Fruit fly (Drosophila melanogaster) whole organism, embryonic: ENCODE measurements around the gene RNF220.

Experiments used
- Abd-B ChIP-seq: fragments of 200-800 bp; sonication (Bioruptor generic); optimal IDR thresholded peaks from 2 replicates; lab custom pipeline; 2018; ENCODE audit warnings: missing biosample characterization, mild to moderate bottlenecking, missing genetic modification characterization, moderate library complexity
- Adf1 ChIP-seq: fragments of 200-800 bp; sonication (Bioruptor generic); IDR thresholded peaks from 2 replicates; pipeline ENCODE4 v1.3.6; 2022; ENCODE audit warnings: missing biosample characterization, missing genetic modification characterization
- Awh ChIP-seq: fragments of 200-800 bp; sonication (Bioruptor generic); IDR thresholded peaks from 2 replicates; pipeline ENCODE4, ENCODE4 v1.3.6; 2022; ENCODE audit warnings: missing biosample characterization, missing genetic modification characterization
- B-H1 ChIP-seq: fragments of 200-800 bp; sonication (Bioruptor generic); IDR thresholded peaks from 3 replicates; pipeline ENCODE4 v1.3.6; 2022; ENCODE audit warnings: missing biosample characterization, missing genetic modification characterization
- B-H2 ChIP-seq: fragments of 200-800 bp; sonication (Bioruptor generic); optimal IDR thresholded peaks from 2 replicates; lab custom pipeline; 2018; ENCODE audit warnings: missing biosample characterization, mild to moderate bottlenecking, missing genetic modification characterization
- Blimp-1 ChIP-seq: fragments of 200-800 bp; sonication (Bioruptor generic); optimal IDR thresholded peaks from 3 replicates; lab custom pipeline; 2018; ENCODE audit warnings: missing biosample characterization, missing genetic modification characterization, mild to moderate bottlenecking, moderate library complexity, missing genetic modification reagents
- CG10209 ChIP-seq: fragments of 200-800 bp; sonication (Bioruptor generic); optimal IDR thresholded peaks from 3 replicates; lab custom pipeline; 2017; ENCODE audit warnings: missing biosample characterization, mild to moderate bottlenecking, missing genetic modification characterization, missing genetic modification reagents
- CG11723 ChIP-seq: fragments of 200-800 bp; sonication (Bioruptor generic); optimal IDR thresholded peaks from 2 replicates; lab custom pipeline; 2017; ENCODE audit warnings: missing biosample characterization, mild to moderate bottlenecking, missing genetic modification characterization
- CG12659 ChIP-seq: fragments of 200-800 bp; sonication (Bioruptor generic); optimal IDR thresholded peaks from 3 replicates; lab custom pipeline; 2017; ENCODE audit warnings: mild to moderate bottlenecking, missing biosample characterization, missing genetic modification reagents, missing genetic modification characterization
- CG14441 ChIP-seq: fragments of 200-800 bp; sonication (Bioruptor generic); IDR thresholded peaks from 2 replicates; pipeline ENCODE4 v1.3.6; 2022; ENCODE audit warnings: missing biosample characterization, missing genetic modification characterization
- CG14860 ChIP-seq: fragments of 200-800 bp; sonication (Bioruptor generic); IDR thresholded peaks from 3 replicates; pipeline ENCODE4 v1.3.6; 2022; ENCODE audit warnings: missing biosample characterization, missing genetic modification characterization; ENCODE audit not compliant: partially characterized antibody
- CG15479 ChIP-seq: fragments of 200-800 bp; sonication (Bioruptor generic); optimal IDR thresholded peaks from 3 replicates; lab custom pipeline; 2019; ENCODE audit warnings: missing biosample characterization, mild to moderate bottlenecking, missing genetic modification characterization, moderate library complexity
- CG15514 ChIP-seq: fragments of 200-800 bp; sonication (Bioruptor generic); optimal IDR thresholded peaks from 3 replicates; lab custom pipeline; 2017; ENCODE audit warnings: missing biosample characterization, missing genetic modification characterization, mild to moderate bottlenecking, moderate library complexity, missing genetic modification reagents
- CG1603 ChIP-seq: fragments of 200-800 bp; sonication (Bioruptor generic); optimal IDR thresholded peaks from 2 replicates; lab custom pipeline; 2019; ENCODE audit warnings: missing biosample characterization, mild to moderate bottlenecking, missing genetic modification characterization, moderate library complexity
- CG17385 ChIP-seq: fragments of 200-800 bp; sonication (Bioruptor generic); optimal IDR thresholded peaks from 3 replicates; lab custom pipeline; 2018; ENCODE audit warnings: missing biosample characterization, mild to moderate bottlenecking, missing genetic modification characterization
- CG18599 ChIP-seq: fragments of 200-800 bp; sonication (Bioruptor generic); optimal IDR thresholded peaks from 3 replicates; lab custom pipeline; 2017; ENCODE audit warnings: missing biosample characterization, missing genetic modification characterization, mild to moderate bottlenecking, moderate library complexity, missing genetic modification reagents
- CG18619 ChIP-seq: fragments of 200-800 bp; sonication (Bioruptor generic); optimal IDR thresholded peaks from 3 replicates; lab custom pipeline; 2017; ENCODE audit warnings: missing biosample characterization, mild to moderate bottlenecking, missing genetic modification characterization
- CG2678 ChIP-seq: fragments of 200-800 bp; sonication (Bioruptor generic); optimal IDR thresholded peaks from 3 replicates; lab custom pipeline; 2019; ENCODE audit warnings: missing biosample characterization, mild to moderate bottlenecking, missing genetic modification characterization, moderate library complexity
- CG2889 ChIP-seq: fragments of 200-800 bp; sonication (Bioruptor generic); IDR thresholded peaks from 3 replicates; pipeline ENCODE4 v1.3.6; 2022; ENCODE audit warnings: missing biosample characterization, missing genetic modification characterization
- CG30403 ChIP-seq: fragments of 200-800 bp; sonication (Bioruptor generic); optimal IDR thresholded peaks from 3 replicates; lab custom pipeline; 2016; ENCODE audit warnings: missing biosample characterization, missing genetic modification characterization
- CG31441 ChIP-seq: fragments of 200-800 bp; sonication (Bioruptor generic); IDR thresholded peaks from 2 replicates; pipeline ENCODE4 v1.3.6; 2022; ENCODE audit warnings: missing biosample characterization, missing genetic modification characterization
- CG3407 ChIP-seq: fragments of 200-800 bp; sonication (Bioruptor generic); optimal IDR thresholded peaks from 2 replicates; lab custom pipeline; 2018; ENCODE audit warnings: missing biosample characterization, mild to moderate bottlenecking, missing genetic modification characterization
- CG4404 ChIP-seq: fragments of 200-800 bp; sonication (Bioruptor generic); IDR thresholded peaks from 2 replicates; pipeline ENCODE4 v1.3.6; 2022; ENCODE audit warnings: missing biosample characterization, missing genetic modification characterization
- CG4424 ChIP-seq: fragments of 200-800 bp; sonication (Bioruptor generic); optimal IDR thresholded peaks from 3 replicates; lab custom pipeline; 2016; ENCODE audit warnings: missing biosample characterization, missing genetic modification characterization
- CG4730 ChIP-seq: fragments of 200-800 bp; sonication (Bioruptor generic); IDR thresholded peaks from 2 replicates; pipeline ENCODE4 v1.3.6; 2022; ENCODE audit warnings: missing biosample characterization, missing genetic modification characterization
- CG6272 ChIP-seq: fragments of 200-800 bp; sonication (Bioruptor generic); IDR thresholded peaks from 2 replicates; pipeline ENCODE4 v1.3.6; 2022; ENCODE audit warnings: missing biosample characterization, missing genetic modification characterization
- CG6791 ChIP-seq: fragments of 200-800 bp; sonication (Bioruptor generic); IDR thresholded peaks from 3 replicates; pipeline ENCODE4 v1.3.6; 2022; ENCODE audit warnings: missing biosample characterization, missing genetic modification characterization; ENCODE audit not compliant: partially characterized antibody
- Fer2 ChIP-seq: fragments of 200-800 bp; sonication (Bioruptor generic); optimal IDR thresholded peaks from 2 replicates; lab custom pipeline; 2018; ENCODE audit warnings: missing biosample characterization, mild to moderate bottlenecking, missing genetic modification characterization, moderate library complexity
- H2.0 ChIP-seq: fragments of 200-800 bp; sonication (Bioruptor generic); IDR thresholded peaks from 2 replicates; pipeline ENCODE4 v1.3.6; 2022; ENCODE audit warnings: missing biosample characterization, missing genetic modification characterization
- HmgZ ChIP-seq: fragments of 200-800 bp; sonication (Bioruptor generic); optimal IDR thresholded peaks from 2 replicates; lab custom pipeline; 2018; ENCODE audit warnings: missing biosample characterization, mild to moderate bottlenecking, missing genetic modification characterization
- Hr3 ChIP-seq: fragments of 200-800 bp; sonication (Bioruptor generic); optimal IDR thresholded peaks from 3 replicates; lab custom pipeline; 2016; ENCODE audit warnings: missing biosample characterization, missing genetic modification characterization
- Lim3 ChIP-seq: fragments of 200-800 bp; sonication (Bioruptor generic); IDR thresholded peaks from 2 replicates; pipeline ENCODE4 v1.3.6; 2022; ENCODE audit warnings: missing biosample characterization, missing genetic modification characterization
- NFAT ChIP-seq: fragments of 200-800 bp; sonication (Bioruptor generic); IDR thresholded peaks from 2 replicates; pipeline ENCODE4 v1.3.6; 2022; ENCODE audit warnings: missing biosample characterization, missing genetic modification characterization
- Side ChIP-seq: fragments of 200-800 bp; sonication (Bioruptor generic); optimal IDR thresholded peaks from 2 replicates; lab custom pipeline; 2016; ENCODE audit warnings: missing biosample characterization, missing genetic modification characterization
- Tbp ChIP-seq: fragments of >200 bp; optimal IDR thresholded peaks from 2 replicates; lab custom pipeline; 2018; ENCODE audit warnings: missing biosample characterization, missing genetic modification characterization
- Xrp1 ChIP-seq: fragments of 200-800 bp; sonication (Bioruptor generic); IDR thresholded peaks from 2 replicates; pipeline ENCODE4 v1.3.6; 2022; ENCODE audit warnings: missing biosample characterization, missing genetic modification characterization
- al ChIP-seq: fragments of 200-800 bp; sonication (Bioruptor generic); IDR thresholded peaks from 2 replicates; pipeline ENCODE4 v1.3.6; 2022; ENCODE audit warnings: missing biosample characterization, missing genetic modification characterization
- ash1 ChIP-seq: fragments of 200-800 bp; sonication (Bioruptor generic); optimal IDR thresholded peaks from 2 replicates; lab custom pipeline; 2018; ENCODE audit warnings: missing biosample characterization, mild to moderate bottlenecking, missing genetic modification characterization
- chn ChIP-seq: fragments of 200-800 bp; sonication (Bioruptor generic); optimal IDR thresholded peaks from 2 replicates; lab custom pipeline; 2016; ENCODE audit warnings: missing biosample characterization, missing genetic modification characterization
- en ChIP-seq: fragments of 200-800 bp; sonication (Bioruptor generic); optimal IDR thresholded peaks from 2 replicates; lab custom pipeline; 2016; ENCODE audit warnings: missing biosample characterization, missing genetic modification characterization
- gsb ChIP-seq: fragments of 200-800 bp; sonication (Bioruptor generic); IDR thresholded peaks from 2 replicates; pipeline ENCODE4 v1.3.6; 2022; ENCODE audit warnings: missing biosample characterization, missing genetic modification characterization
- gt ChIP-seq: fragments of 200-800 bp; sonication (Bioruptor generic); IDR thresholded peaks from 2 replicates; pipeline ENCODE4 v1.3.6; 2022; ENCODE audit warnings: missing biosample characterization, missing genetic modification characterization
- ken ChIP-seq: fragments of 200-800 bp; sonication (Bioruptor generic); IDR thresholded peaks from 3 replicates; pipeline ENCODE4 v1.3.6; 2022; ENCODE audit warnings: missing biosample characterization, missing genetic modification characterization
- mirr ChIP-seq: fragments of 200-800 bp; sonication (Bioruptor generic); optimal IDR thresholded peaks from 3 replicates; lab custom pipeline; 2018; ENCODE audit warnings: missing biosample characterization, mild to moderate bottlenecking, missing genetic modification characterization
- nmo ChIP-seq: fragments of 200-800 bp; sonication (Bioruptor generic); optimal IDR thresholded peaks from 2 replicates; lab custom pipeline; 2018; ENCODE audit warnings: missing biosample characterization, mild to moderate bottlenecking, missing genetic modification characterization, moderate library complexity
- p53 ChIP-seq: fragments of 200-800 bp; sonication (Bioruptor generic); optimal IDR thresholded peaks from 2 replicates; lab custom pipeline; 2016; ENCODE audit warnings: missing biosample characterization, missing genetic modification characterization
- pho ChIP-seq: fragments of 200-800 bp; sonication (Bioruptor generic); optimal IDR thresholded peaks from 2 replicates; lab custom pipeline; 2016; ENCODE audit warnings: missing biosample characterization, missing genetic modification characterization
- pzg ChIP-seq: fragments of 200-800 bp; sonication (Bioruptor generic); optimal IDR thresholded peaks from 3 replicates; lab custom pipeline; 2018; ENCODE audit warnings: missing biosample characterization, mild to moderate bottlenecking, missing genetic modification characterization, moderate library complexity
- sens-2 ChIP-seq: fragments of 200-800 bp; sonication (Bioruptor generic); IDR thresholded peaks from 2 replicates; pipeline ENCODE4 v1.3.6; 2022; ENCODE audit warnings: missing biosample characterization, missing genetic modification characterization
- sima ChIP-seq: fragments of 200-800 bp; sonication (Bioruptor generic); optimal IDR thresholded peaks from 2 replicates; lab custom pipeline; 2016; ENCODE audit warnings: missing biosample characterization, missing genetic modification characterization
- zfh1 ChIP-seq: fragments of 200-800 bp; sonication (Bioruptor generic); IDR thresholded peaks from 3 replicates; pipeline ENCODE4 v1.3.6; 2022; ENCODE audit warnings: missing biosample characterization, missing genetic modification characterization

The RNF220 gene

dm6 chr3R:22750534-22750947 is 24.3 kb upstream of the RNF220 start, which contains the start of the genes rumi, CG7029 and Usp12-46 (continued):
- TF ChIP-seq CG17385 (GFP tag; lab: Kevin White, UChicago) (peak; percentile 71), B-H1 (GFP tag; lab: Robert Waterston, UW) (peak; percentile 72), CG2678 (tag; lab: Kevin White, UChicago) (no peak), Side (peak; percentile 91), Xrp1 (GFP tag; lab: Robert Waterston, UW) (peak; percentile 88), pzg (GFP tag; lab: Kevin White, UChicago) (peak; percentile 90), pho (GFP tag; lab: Kevin White, UChicago) (peak; percentile 87), Tbp (GFP tag; lab: Kevin White, UChicago) (no peak), ken (peak; percentile 89), CG6791 (peak; percentile 73; the same call in 2 of the 3 replicates), CG4424 (GFP tag; lab: Kevin White, UChicago) (peak; percentile 88), HmgZ (tag; lab: Kevin White, UChicago) (peak; percentile 96), CG31441 (GFP tag; lab: Robert Waterston, UW) (peak; percentile 94), en (GFP tag; lab: Kevin White, UChicago) (peak; percentile 77), CG4730 (GFP tag; lab: Robert Waterston, UW) (peak; percentile 71), p53 (GFP tag; lab: Kevin White, UChicago) (peak; percentile 86), Lim3 (GFP tag; lab: Robert Waterston, UW) (peak; percentile 48; the same call in 1 of the 2 replicates), gsb (GFP tag; lab: Robert Waterston, UW) (peak; percentile 46; the same call in 1 of the 2 replicates), B-H2 (peak; percentile 82), H2.0 (GFP tag; lab: Robert Waterston, UW) (peak; percentile 83), CG1603 (tag; lab: Kevin White, UChicago) (peak; percentile 89), Fer2 (peak; percentile 66), Hr3 (GFP tag; lab: Kevin White, UChicago) (peak; percentile 88), CG6272 (peak; percentile 76), CG11723 (GFP tag; lab: Kevin White, UChicago) (peak; percentile 59), ash1 (no peak), Abd-B (GFP tag; lab: Kevin White, UChicago) (peak; percentile 84), CG18619 (GFP tag; lab: Kevin White, UChicago) (peak; percentile 83), CG15479 (GFP tag; lab: Kevin White, UChicago) (no peak), CG30403 (GFP tag; lab: Kevin White, UChicago) (peak; percentile 91), CG3407 (GFP tag; lab: Kevin White, UChicago) (peak; percentile 72), CG4404 (GFP tag; lab: Robert Waterston, UW) (peak; percentile 72), CG14441 (GFP tag; lab: Robert Waterston, UW) (peak; percentile 84), zfh1 (GFP tag; lab: Robert Waterston, UW) (peak; percentile 92), CG15514 (peak; percentile 73), Awh (peak; percentile 63), gt (GFP tag; lab: Robert Waterston, UW) (peak; percentile 16; the same call in 1 of the 2 replicates), Blimp-1 (GFP tag; lab: Kevin White, UChicago) (peak; percentile 78), mirr (peak; percentile 69), CG18599 (GFP tag; lab: Kevin White, UChicago) (peak; percentile 83), CG14860 (GFP tag; lab: Robert Waterston, UW) (peak; percentile 58), chn (peak; percentile 90), Adf1 (GFP tag; lab: Robert Waterston, UW) (peak; percentile 41; the same call in 1 of the 2 replicates), al (GFP tag; lab: Robert Waterston, UW) (peak; percentile 75), CG2889 (GFP tag; lab: Robert Waterston, UW) (peak; percentile 79), CG12659 (peak; percentile 93), NFAT (GFP tag; lab: Robert Waterston, UW) (peak; percentile 84), sens-2 (GFP tag; lab: Robert Waterston, UW) (peak; percentile 77; the same call in 1 of the 2 replicates), CG10209 (GFP tag; lab: Kevin White, UChicago) (peak; percentile 84), nmo (GFP tag; lab: Kevin White, UChicago) (peak; percentile 93), sima (no peak)
